Worm (Caenorhabditis elegans): Measurements from ENCODE around the gene srj-13.

Gene srj-13

DNA sequence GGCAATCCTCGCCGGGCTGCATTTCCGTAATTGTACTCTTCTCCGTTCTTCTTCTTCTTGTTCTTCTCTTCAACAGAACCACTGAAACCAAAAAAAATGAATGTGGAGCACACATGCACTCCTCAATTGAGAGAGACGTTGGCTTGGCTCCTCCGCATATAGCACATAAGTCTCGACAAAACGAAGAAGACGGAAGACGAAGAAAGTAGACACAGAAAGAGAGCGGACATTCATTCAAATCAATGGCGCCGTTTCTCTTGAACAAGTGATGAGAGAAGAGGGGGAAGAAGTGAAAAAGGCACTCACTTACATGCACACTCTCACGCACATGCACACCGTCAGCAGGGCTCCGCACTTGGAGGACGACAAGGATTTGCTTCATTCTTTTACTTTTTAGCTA lies 35.1 kb downstream of the srj-13 start, which contains the start of gene F25E5.9 (continued):
- TF ChIP-seq F10B5.3 (tag; optimal IDR thresholded peaks at IDR 0.05) (no peak), skn-1 (tag; optimal IDR thresholded peaks at IDR 0.05) (no peak), dmd-8 (GFP tag; IDR thresholded peaks at IDR 0.05) (no peak), Y75B8A.6 (GFP tag; IDR thresholded peaks at IDR 0.05) (no peak), aly-2 (tag; optimal IDR thresholded peaks at IDR 0.05) (no peak), daf-16 (GFP tag; optimal IDR thresholded peaks at IDR 0.05) (no peak), daf-16 (tag; optimal IDR thresholded peaks at IDR 0.05) (no peak), dve-1 (tag; optimal IDR thresholded peaks at IDR 0.05; ENCODE audit: insufficient read depth) (no peak), madf-9 (GFP tag; conservative IDR thresholded peaks at IDR 0.05) (no peak), attf-4 (tag; optimal IDR thresholded peaks at IDR 0.05) (no peak), spr-3 (GFP tag; optimal IDR thresholded peaks at IDR 0.05) (no peak), mdt-29 (GFP tag; IDR thresholded peaks at IDR 0.05) (no peak), ZK337.2 (GFP tag; IDR thresholded peaks at IDR 0.05) (no peak), lim-7 (GFP tag; IDR thresholded peaks at IDR 0.05) (no peak), mxl-2 (GFP tag; conservative IDR thresholded peaks at IDR 0.05) (no peak), cey-2 (tag; optimal IDR thresholded peaks at IDR 0.05; ENCODE audit: borderline replicate concordance, insufficient read depth) (no peak), dmd-6 (GFP tag; IDR thresholded peaks at IDR 0.05) (no peak), ztf-7 (tag; optimal IDR thresholded peaks at IDR 0.05) (no peak), ZK546.5 (tag; optimal IDR thresholded peaks at IDR 0.05) (no peak), lin-13 (GFP tag; optimal IDR thresholded peaks at IDR 0.05) (no peak), aha-1 (tag) (no peak), mxl-3 (GFP tag; optimal IDR thresholded peaks at IDR 0.05) (peak; percentile 16), zfp-2 (tag; optimal IDR thresholded peaks at IDR 0.05) (no peak), set-16 (GFP tag; IDR thresholded peaks at IDR 0.05) (0 out of 2 replicates have a peak, but pooled peaks have one; percentile 12), mes-2 (tag; optimal IDR thresholded peaks at IDR 0.05; ENCODE audit: poor library complexity, severe bottlenecking) (peak; percentile 23), nhr-76 (tag; optimal IDR thresholded peaks at IDR 0.05) (no peak), unc-130 (GFP tag; optimal IDR thresholded peaks at IDR 0.05) (no peak), R02D3.7 (tag; optimal IDR thresholded peaks at IDR 0.05) (no peak), sdz-12 (GFP tag; optimal IDR thresholded peaks at IDR 0.05) (no peak), D1046.2 (GFP tag; IDR thresholded peaks at IDR 0.05) (0 out of 2 replicates have a peak, but pooled peaks have one; percentile 40), pqm-1 (tag; optimal IDR thresholded peaks at IDR 0.05) (no peak), ces-1 (GFP tag; optimal IDR thresholded peaks at IDR 0.05) (no peak), nhr-48 (tag; optimal IDR thresholded peaks at IDR 0.05) (no peak), vab-7 (GFP tag; IDR thresholded peaks at IDR 0.05) (0 out of 2 replicates have a peak, but pooled peaks have one; percentile 6), nhr-10 (tag; optimal IDR thresholded peaks at IDR 0.05) (no peak), spr-1 (tag; optimal IDR thresholded peaks at IDR 0.05) (no peak), Y5F2A.4 (GFP tag; optimal IDR thresholded peaks at IDR 0.05) (no peak), nhr-11 (tag; optimal IDR thresholded peaks at IDR 0.05) (no peak), dpl-1 (GFP tag; optimal IDR thresholded peaks at IDR 0.05) (no peak), hlh-11 (tag; optimal IDR thresholded peaks at IDR 0.05) (peak; percentile 7), hmg-1.1 (GFP tag; IDR thresholded peaks at IDR 0.05) (peak; percentile 67), F26F4.8 (GFP tag; conservative IDR thresholded peaks at IDR 0.05) (no peak), F44E2.7 (GFP tag; IDR thresholded peaks at IDR 0.05) (no peak), egl-27 (tag; optimal IDR thresholded peaks at IDR 0.05) (no peak), dmd-9 (GFP tag; IDR thresholded peaks at IDR 0.05) (no peak), nhr-42 (GFP tag; IDR thresholded peaks at IDR 0.05) (no peak), daf-8 (GFP tag; IDR thresholded peaks at IDR 0.05) (no peak), egl-43 (GFP tag; IDR thresholded peaks at IDR 0.05) (peak; percentile 72; the same call in 1 of the 2 replicates), ceh-28 (tag; optimal IDR thresholded peaks at IDR 0.05) (no peak), ceh-20 (GFP tag; IDR thresholded peaks at IDR 0.05) (no peak), php-3 (GFP tag; IDR thresholded peaks at IDR 0.05) (no peak), Y48G9A.11 (GFP tag; IDR thresholded peaks at IDR 0.05) (no peak), lin-39 (tag; optimal IDR thresholded peaks at IDR 0.05) (no peak)

Data from whole organism, L4 larva.